Fruit fly (Drosophila melanogaster) whole organism: ENCODE data around the gene mio.

Experiments used
- pan ChIP-seq: fragments of >200 bp; optimal IDR thresholded peaks from 2 replicates; lab custom pipeline; 2017
- psq ChIP-seq: fragments of >200 bp; optimal IDR thresholded peaks from 2 replicates; lab custom pipeline; 2017
- usp ChIP-seq: fragments of >200 bp; optimal IDR thresholded peaks from 2 replicates; lab custom pipeline; 2017; ENCODE audit warnings: missing biosample characterization, missing genetic modification characterization, mixed read lengths

dm6 chr2L:2214004-2214403, 3.1 kb upstream of the mio start, which contains the start of the genes Uch and CG34174:
- TF ChIP-seq pan (lab: Kevin White, UChicago) (no peak), usp (no peak), psq (no peak)
